Worm (Caenorhabditis elegans): ENCODE measurements around the gene F37C4.4.
A peak's percentile ranks its signal among the peaks of the same experiment; 100 is the strongest.

The F37C4.4 gene

ce11 chrIV:3825388-3825787 lies 41.7 kb upstream of the F37C4.4 start:
- TF ChIP-seq ama-1 (optimal IDR thresholded peaks at IDR 0.05) = no peak
- TF ChIP-seq R02D3.7 (tag; optimal IDR thresholded peaks at IDR 0.05) = no peak
- no peak for TF ChIP-seq alr-1 (tag; optimal IDR thresholded peaks at IDR 0.05)

- no peak for TF ChIP-seq unc-39 (tag; optimal IDR thresholded peaks at IDR 0.05)
- no peak for TF ChIP-seq skn-1 (tag; optimal IDR thresholded peaks at IDR 0.05)
- TF ChIP-seq aly-2 (tag; optimal IDR thresholded peaks at IDR 0.05) = no peak
- no peak for TF ChIP-seq nhr-12 (tag; optimal IDR thresholded peaks at IDR 0.05)
- no peak for TF ChIP-seq egl-27 (tag; optimal IDR thresholded peaks at IDR 0.05)
- TF ChIP-seq nhr-129 (tag; optimal IDR thresholded peaks at IDR 0.05) = no peak
- TF ChIP-seq nhr-23 (tag; optimal IDR thresholded peaks at IDR 0.05) = no peak
- TF ChIP-seq snpc-4 (tag; optimal IDR thresholded peaks at IDR 0.05) = no peak
- no peak for TF ChIP-seq lin-13 (GFP tag; optimal IDR thresholded peaks at IDR 0.05)
- no peak for TF ChIP-seq ceh-82 (tag; optimal IDR thresholded peaks at IDR 0.05)
- TF ChIP-seq F13H6.1 (tag; optimal IDR thresholded peaks at IDR 0.05) = no peak
- no peak for TF ChIP-seq mdl-1 (tag; optimal IDR thresholded peaks at IDR 0.05)
- TF ChIP-seq ama-1 (optimal IDR thresholded peaks at IDR 0.05) = no peak
- TF ChIP-seq nhr-77 (tag; optimal IDR thresholded peaks at IDR 0.05) = no peak
- no peak for TF ChIP-seq unc-55 (GFP tag; optimal IDR thresholded peaks at IDR 0.05)
Observed at ce11 chrIV:3826590-3827128, 40.5 kb upstream of the F37C4.4 start, which contains the start of gene F28F9.3. TSS of gene F28F9.3 (plus strand) at chrIV:3826890.

ce11 chrIV:3827724-3828123 lies 39.4 kb upstream of the F37C4.4 start:
- TF ChIP-seq gmeb-1 (tag; optimal IDR thresholded peaks at IDR 0.05) (no peak), nhr-129 (tag; optimal IDR thresholded peaks at IDR 0.05) (no peak), nhr-11 (tag; optimal IDR thresholded peaks at IDR 0.05) (no peak), blmp-1 (tag; optimal IDR thresholded peaks at IDR 0.05; ENCODE audit: insufficient read depth) (peak; percentile 16), peb-1 (tag; optimal IDR thresholded peaks at IDR 0.05) (no peak)

ce11 chrIV:3832040-3832439 lies 35.1 kb upstream of the F37C4.4 start:
- TF ChIP-seq snpc-4 (tag; optimal IDR thresholded peaks at IDR 0.05) (no peak), lsy-2 (tag; optimal IDR thresholded peaks at IDR 0.05) (no peak), mdl-1 (tag; optimal IDR thresholded peaks at IDR 0.05) (no peak), ceh-16 (tag; optimal IDR thresholded peaks at IDR 0.05) (no peak), nhr-21 (tag; optimal IDR thresholded peaks at IDR 0.05) (no peak), skn-1 (tag; optimal IDR thresholded peaks at IDR 0.05) (no peak), nhr-25 (tag; optimal IDR thresholded peaks at IDR 0.05) (no peak), lin-11 (tag; optimal IDR thresholded peaks at IDR 0.05) (no peak), mab-5 (tag; optimal IDR thresholded peaks at IDR 0.05) (no peak), sma-3 (GFP tag; optimal IDR thresholded peaks at IDR 0.05) (no peak)

ce11 chrIV:3833778-3834177 lies 33.3 kb upstream of the F37C4.4 start:
- TF ChIP-seq ztf-11 (tag; optimal IDR thresholded peaks at IDR 0.05) (no peak), C34F6.9 (tag; optimal IDR thresholded peaks at IDR 0.05) (no peak), ama-1 (optimal IDR thresholded peaks at IDR 0.05) (no peak), nhr-10 (tag; optimal IDR thresholded peaks at IDR 0.05) (no peak), lin-11 (tag; optimal IDR thresholded peaks at IDR 0.05) (no peak), nhr-21 (tag; optimal IDR thresholded peaks at IDR 0.05) (no peak), lsy-2 (tag; optimal IDR thresholded peaks at IDR 0.05) (no peak), mab-5 (tag; optimal IDR thresholded peaks at IDR 0.05) (no peak), ztf-1 (GFP tag; conservative IDR thresholded peaks at IDR 0.05) (no peak), unc-55 (GFP tag; optimal IDR thresholded peaks at IDR 0.05) (no peak), elt-1 (tag; optimal IDR thresholded peaks at IDR 0.05) (no peak), ceh-16 (tag; optimal IDR thresholded peaks at IDR 0.05) (no peak), sem-4 (tag; optimal IDR thresholded peaks at IDR 0.05) (no peak), F13H6.1 (tag; optimal IDR thresholded peaks at IDR 0.05) (no peak)

DNA sequence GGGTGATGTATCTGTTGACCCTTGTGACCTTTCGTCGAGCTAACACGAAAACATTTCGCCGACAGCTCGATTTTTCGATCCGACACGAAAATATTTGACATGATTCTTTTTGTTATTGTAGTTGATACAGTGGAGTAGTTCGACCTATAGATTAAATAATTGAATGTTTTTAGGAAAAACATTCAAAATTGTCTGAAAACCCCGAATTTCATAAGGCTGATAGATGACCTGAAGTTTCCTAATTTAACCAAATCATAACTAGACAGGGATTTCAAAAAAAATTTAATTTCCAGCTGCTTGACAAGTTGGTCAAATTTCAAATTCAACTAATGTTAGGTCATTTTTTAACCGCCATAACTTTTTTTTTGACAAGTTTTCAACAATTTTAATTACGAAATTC lies 32.0 kb upstream of the F37C4.4 start, which contains the start of gene cal-3:
TSS of gene cal-3 (minus strand) at position 101 of the 400 bp plus-strand sequence.
- TF ChIP-seq ZK546.5 (tag; optimal IDR thresholded peaks at IDR 0.05) (no peak), nhr-23 (tag; optimal IDR thresholded peaks at IDR 0.05) (no peak), C34F6.9 (tag; optimal IDR thresholded peaks at IDR 0.05) (no peak), lsy-2 (tag; optimal IDR thresholded peaks at IDR 0.05) (no peak), unc-39 (tag; optimal IDR thresholded peaks at IDR 0.05) (no peak), nhr-25 (tag; optimal IDR thresholded peaks at IDR 0.05) (no peak), nhr-11 (tag; optimal IDR thresholded peaks at IDR 0.05) (no peak), elt-3 (tag; optimal IDR thresholded peaks at IDR 0.05) (no peak)

Measured in whole organism, L2 larva.